Fruit fly (Drosophila melanogaster) whole organism, wandering third instar larva: Measurements from ENCODE around the gene CG11723.
A peak's percentile ranks its signal among the peaks of the same experiment; 100 is the strongest.

ENCODE experiments used
- Abd-B ChIP-seq: fragments of >200 bp; optimal IDR thresholded peaks from 2 replicates; lab custom pipeline; 2017; ENCODE audit warnings: missing biosample characterization, missing genetic modification characterization
- CG32264 ChIP-seq: fragments of 200-800 bp; sonication (Bioruptor generic); optimal IDR thresholded peaks from 2 replicates; lab custom pipeline; 2016; ENCODE audit warnings: missing biosample characterization, missing genetic modification characterization
- CG9705 ChIP-seq: fragments of 200-800 bp; sonication (Bioruptor generic); optimal IDR thresholded peaks from 2 replicates; lab custom pipeline; 2018; ENCODE audit warnings: missing biosample characterization, mild to moderate bottlenecking, missing genetic modification characterization
- Dfd ChIP-seq: fragments of >200 bp; optimal IDR thresholded peaks from 2 replicates; lab custom pipeline; 2017; ENCODE audit warnings: missing biosample characterization, missing genetic modification characterization
- Dif ChIP-seq: fragments of 200-275, 200-300 bp; sonication (Bioruptor generic); optimal IDR thresholded peaks from 2 replicates; lab custom pipeline; 2018; ENCODE audit warnings: missing biosample characterization, missing genetic modification characterization; ENCODE audit not compliant: partially characterized antibody
- GATAd ChIP-seq: sonication (Bioruptor generic); optimal IDR thresholded peaks from 2 replicates; lab custom pipeline; 2016; ENCODE audit warnings: missing biosample characterization, missing genetic modification characterization
- HLH106 ChIP-seq: fragments of 200-800 bp; optimal IDR thresholded peaks from 3 replicates; lab custom pipeline; 2019; ENCODE audit warnings: missing biosample characterization, mild to moderate bottlenecking, missing genetic modification characterization, moderate library complexity
- Hnf4 ChIP-seq: fragments of 200-800 bp; sonication (Bioruptor generic); optimal IDR thresholded peaks from 2 replicates; lab custom pipeline; 2016; ENCODE audit warnings: missing biosample characterization, mild to moderate bottlenecking, missing genetic modification characterization
- Hr83 ChIP-seq: fragments of 200-300 bp; sonication (Bioruptor generic); optimal IDR thresholded peaks from 2 replicates; lab custom pipeline; 2016; ENCODE audit warnings: missing biosample characterization, mild to moderate bottlenecking, missing genetic modification characterization, moderate library complexity; ENCODE audit not compliant: poor library complexity, severe bottlenecking
- Jra ChIP-seq: sonication (Bioruptor generic); optimal IDR thresholded peaks from 2 replicates; lab custom pipeline; 2016; ENCODE audit warnings: missing biosample characterization, missing genetic modification characterization
- Mio ChIP-seq: sonication (Bioruptor generic); optimal IDR thresholded peaks from 2 replicates; lab custom pipeline; 2016; ENCODE audit warnings: missing biosample characterization, missing genetic modification characterization
- Myc ChIP-seq: fragments of >200 bp; optimal IDR thresholded peaks from 2 replicates; lab custom pipeline; 2017
- N ChIP-seq: fragments of >200 bp; optimal IDR thresholded peaks from 2 replicates; lab custom pipeline; 2018; ENCODE audit warnings: missing biosample characterization, missing external identifiers, missing genetic modification characterization
- OdsH ChIP-seq: fragments of 200-800 bp; sonication (Bioruptor generic); optimal IDR thresholded peaks from 2 replicates; lab custom pipeline; 2016; ENCODE audit warnings: missing biosample characterization, mild to moderate bottlenecking, missing genetic modification characterization
- Rel ChIP-seq, 2 experiments: fragments of 200-800 bp; sonication (Bioruptor generic) in 1 of 2; optimal IDR thresholded peaks; 2 replicates in 1 of 2; 3 replicates in 1 of 2; lab custom pipeline; 2016 to 2019; ENCODE audit warnings: mild to moderate bottlenecking in 2 of 2, missing biosample characterization in 2 of 2, missing genetic modification characterization in 2 of 2, moderate library complexity in 1 of 2
- Sp1 ChIP-seq: fragments of 200-800 bp; sonication (Bioruptor generic); optimal IDR thresholded peaks from 3 replicates; lab custom pipeline; 2019; ENCODE audit warnings: missing biosample characterization, mild to moderate bottlenecking, missing genetic modification characterization, moderate library complexity
- Vsx2 ChIP-seq: fragments of 200-300, 225-300 bp; sonication (Bioruptor generic); optimal IDR thresholded peaks from 2 replicates; lab custom pipeline; 2018; ENCODE audit warnings: missing biosample characterization, missing genetic modification characterization; ENCODE audit not compliant: partially characterized antibody
- br ChIP-seq: fragments of 200-800 bp; sonication (Bioruptor generic); optimal IDR thresholded peaks from 2 replicates; lab custom pipeline; 2016; ENCODE audit warnings: missing biosample characterization, missing genetic modification characterization
- brk ChIP-seq: fragments of 200-800 bp; sonication (Bioruptor generic); optimal IDR thresholded peaks from 2 replicates; lab custom pipeline; 2016; ENCODE audit warnings: missing biosample characterization, mild to moderate bottlenecking, missing genetic modification characterization
- dl ChIP-seq, 2 experiments: fragments of 175-275, 200-275 bp in 1 of 2; fragments of 200-275 bp in 1 of 2; sonication (Bioruptor generic); optimal IDR thresholded peaks; lab custom pipeline; 2018; ENCODE audit warnings: mild to moderate bottlenecking in 2 of 2, missing biosample characterization in 2 of 2, missing genetic modification characterization in 2 of 2, moderate library complexity in 2 of 2; ENCODE audit not compliant: partially characterized antibody in 2 of 2, insufficient read depth in 1 of 2
- ey ChIP-seq: fragments of 200-800 bp; sonication (Bioruptor generic); optimal IDR thresholded peaks from 2 replicates; lab custom pipeline; 2016; ENCODE audit warnings: missing biosample characterization, missing genetic modification characterization
- foxo ChIP-seq, 2 experiments: fragments of 200-800 bp; sonication (Bioruptor generic); optimal IDR thresholded peaks; 2 replicates in 1 of 2; 3 replicates in 1 of 2; lab custom pipeline; 2016 to 2017; ENCODE audit warnings: missing biosample characterization in 2 of 2, missing genetic modification characterization in 2 of 2
- h ChIP-seq: fragments of 200-800 bp; sonication (Bioruptor generic); optimal IDR thresholded peaks from 3 replicates; lab custom pipeline; 2016; ENCODE audit warnings: missing biosample characterization, mild to moderate bottlenecking, missing genetic modification characterization
- jim ChIP-seq: fragments of 175-275, 200-325 bp; sonication (Bioruptor generic); optimal IDR thresholded peaks from 2 replicates; lab custom pipeline; 2016; ENCODE audit warnings: missing biosample characterization, mild to moderate bottlenecking, missing genetic modification characterization
- pan ChIP-seq: fragments of >200 bp; optimal IDR thresholded peaks from 2 replicates; lab custom pipeline; 2017
- rgr ChIP-seq: fragments of 200-800 bp; sonication (Bioruptor generic); optimal IDR thresholded peaks from 3 replicates; lab custom pipeline; 2016; ENCODE audit warnings: missing biosample characterization, mild to moderate bottlenecking, missing genetic modification characterization
- sage ChIP-seq: fragments of 200-800 bp; sonication (Bioruptor generic); optimal IDR thresholded peaks from 2 replicates; lab custom pipeline; 2016; ENCODE audit warnings: missing biosample characterization, mild to moderate bottlenecking, missing genetic modification characterization
- sv ChIP-seq: fragments of 200-800 bp; sonication (Bioruptor generic); optimal IDR thresholded peaks from 3 replicates; lab custom pipeline; 2016; ENCODE audit warnings: missing biosample characterization, missing genetic modification characterization
- tai ChIP-seq: sonication (Bioruptor generic); optimal IDR thresholded peaks from 2 replicates; lab custom pipeline; 2016; ENCODE audit warnings: missing biosample characterization, missing genetic modification characterization
- usp ChIP-seq: fragments of >200 bp; optimal IDR thresholded peaks from 2 replicates; lab custom pipeline; 2017; ENCODE audit warnings: missing biosample characterization, missing genetic modification characterization
- woc ChIP-seq: sonication (Bioruptor generic); optimal IDR thresholded peaks from 2 replicates; lab custom pipeline; 2016; ENCODE audit warnings: missing biosample characterization, mild to moderate bottlenecking, missing genetic modification characterization

Gene CG11723

dm6 chr2L:2175090-2175830 is 28.2 kb upstream of the CG11723 start (continued):
- TF ChIP-seq jim (GFP tag; lab: Kevin White, UChicago): no peak
- peak; percentile 47 for TF ChIP-seq ey (GFP tag; lab: Kevin White, UChicago)
- no peak for TF ChIP-seq sv (GFP tag; lab: Kevin White, UChicago)
- TF ChIP-seq CG32264 (GFP tag; lab: Kevin White, UChicago): no peak
- peak; percentile 32 for TF ChIP-seq HLH106 (tag; lab: Kevin White, UChicago)
- no peak for TF ChIP-seq pan (lab: Kevin White, UChicago)
- TF ChIP-seq br: peak; percentile 48
- TF ChIP-seq usp: no peak
- peak; percentile 76 for TF ChIP-seq Dif
- TF ChIP-seq h (GFP tag; lab: Kevin White, UChicago): peak; percentile 28
- peak; percentile 42 for TF ChIP-seq Hr83 (GFP tag; lab: Kevin White, UChicago)
- TF ChIP-seq brk (GFP tag; lab: Kevin White, UChicago): peak; percentile 61
- TF ChIP-seq tai (GFP tag; lab: Kevin White, UChicago): peak; percentile 24
- TF ChIP-seq rgr: peak; percentile 63
- peak; percentile 29 for TF ChIP-seq woc (GFP tag; lab: Kevin White, UChicago)
- peak; percentile 54 for TF ChIP-seq OdsH

- TF ChIP-seq Sp1 (GFP tag; lab: Kevin White, UChicago) (no peak), pan (lab: Kevin White, UChicago) (no peak), dl (GFP tag; optimal IDR thresholded peaks at IDR 0.05; lab: Kevin White, UChicago; ENCODE audit: insufficient read depth in 1 of 2, partially characterized antibody in 2 of 2) (no peak), h (GFP tag; lab: Kevin White, UChicago) (no peak), Mio (GFP tag; lab: Kevin White, UChicago) (no peak), Myc (lab: Kevin White, UChicago) (no peak), usp (no peak)
Observed at dm6 chr2L:2173604-2174003, 26.5 kb upstream of the CG11723 start.

DNA sequence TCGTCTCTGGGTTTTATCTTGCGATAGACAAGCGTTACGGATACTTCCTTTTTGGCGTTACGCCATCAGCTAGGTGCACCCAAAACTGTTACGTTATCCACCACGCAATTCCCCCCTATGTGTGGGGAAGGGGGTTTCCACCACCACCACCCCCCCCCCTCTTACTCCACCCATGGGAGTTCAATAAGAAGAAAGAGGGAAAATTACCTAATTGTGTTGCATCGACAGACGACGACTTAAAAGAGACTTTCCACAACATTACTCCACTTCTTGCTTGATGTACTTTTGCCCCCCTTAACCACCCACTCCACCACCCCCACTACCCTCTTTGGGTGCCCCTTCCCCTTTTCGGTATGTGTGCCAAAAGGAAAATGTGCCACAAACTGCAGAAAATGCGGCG is 26.1 kb upstream of the CG11723 start:
- TF ChIP-seq Dfd (GFP tag; lab: Kevin White, UChicago): peak; percentile 59
- TF ChIP-seq sage (GFP tag; lab: Kevin White, UChicago): no peak

DNA sequence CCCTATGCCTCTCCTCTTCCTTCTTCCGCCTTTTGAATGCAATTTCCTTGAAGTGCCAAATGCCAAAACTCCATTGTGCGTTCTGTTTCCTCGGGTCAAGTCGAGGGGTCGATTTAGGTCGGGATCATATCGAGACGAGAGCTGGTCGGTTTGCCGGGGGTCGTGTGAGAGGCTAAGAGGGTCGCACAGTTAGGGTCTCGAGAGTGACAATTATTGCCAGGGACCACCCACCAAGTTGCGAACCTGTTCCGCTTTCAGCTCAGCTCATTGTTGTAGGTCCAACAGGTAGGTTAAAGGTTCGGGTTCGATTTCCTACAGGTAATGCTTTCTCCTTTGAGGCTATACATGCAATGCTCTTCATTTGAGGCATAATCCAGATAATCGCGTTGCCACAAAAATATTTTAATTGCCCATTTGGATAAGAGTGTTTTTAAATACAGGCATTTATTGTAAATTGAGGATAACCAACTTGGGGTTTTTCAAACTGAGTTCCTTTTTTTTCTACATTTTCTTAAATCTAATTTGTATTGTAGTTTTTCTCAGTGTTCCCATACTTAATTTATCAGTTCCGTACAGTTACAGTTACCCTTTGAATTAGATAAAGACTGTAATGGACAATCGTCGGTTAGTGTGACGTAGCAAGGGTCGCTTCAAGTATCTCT is 25.5 kb upstream of the CG11723 start:
- no peak for TF ChIP-seq N
- no peak for TF ChIP-seq foxo (GFP tag; optimal IDR thresholded peaks at IDR 0.05; lab: Kevin White, UChicago)
- TF ChIP-seq CG9705 (GFP tag; lab: Kevin White, UChicago): no peak
- TF ChIP-seq Jra (GFP tag; lab: Kevin White, UChicago): no peak
- TF ChIP-seq Rel (GFP tag; optimal IDR thresholded peaks at IDR 0.05; lab: Kevin White, UChicago): no peak
- TF ChIP-seq Rel (tag; optimal IDR thresholded peaks at IDR 0.05; lab: Kevin White, UChicago): no peak
- no peak for TF ChIP-seq jim (GFP tag; lab: Kevin White, UChicago)
- TF ChIP-seq Dif: no peak
- no peak for TF ChIP-seq Mio (GFP tag; lab: Kevin White, UChicago)
- no peak for TF ChIP-seq h (GFP tag; lab: Kevin White, UChicago)
- TF ChIP-seq sv (GFP tag; lab: Kevin White, UChicago): no peak
- TF ChIP-seq ey (GFP tag; lab: Kevin White, UChicago): no peak
- no peak for TF ChIP-seq pan (lab: Kevin White, UChicago)
- TF ChIP-seq Vsx2 (GFP tag; lab: Kevin White, UChicago): no peak
- no peak for TF ChIP-seq sage (GFP tag; lab: Kevin White, UChicago)
- TF ChIP-seq Abd-B: no peak
- TF ChIP-seq GATAd (GFP tag; lab: Kevin White, UChicago): no peak
- TF ChIP-seq Hnf4: no peak
- TF ChIP-seq usp: no peak
- TF ChIP-seq, all 38 proteins: peak for 0
